Worm (Caenorhabditis elegans): ENCODE results near the gene metl-13.

metl-13 gene

ce11 chrIV:6631704-6632272 is 3.1 kb upstream of the metl-13 start, which contains the start of the genes cest-5.1 and C01B10.9 (continued):
- peak; percentile 53; the same call in 1 of the 2 replicates for TF ChIP-seq attf-6 (GFP tag; IDR thresholded peaks at IDR 0.05)
- TF ChIP-seq sdz-38 (tag; optimal IDR thresholded peaks at IDR 0.05) = no peak
- TF ChIP-seq Y53F4B.3 (GFP tag; IDR thresholded peaks at IDR 0.05) = no peak
- no peak for TF ChIP-seq F22D6.2 (tag; optimal IDR thresholded peaks at IDR 0.05)
- TF ChIP-seq madf-8 (GFP tag; conservative IDR thresholded peaks at IDR 0.05) = no peak
- TF ChIP-seq hsf-1 (GFP tag; IDR thresholded peaks at IDR 0.05) = no peak
- no peak for TF ChIP-seq mcd-1 (GFP tag; IDR thresholded peaks at IDR 0.05)
- no peak for TF ChIP-seq hmg-20 (GFP tag; IDR thresholded peaks at IDR 0.05)
- no peak; the same call in 1 of the 2 replicates for TF ChIP-seq cebp-1 (GFP tag; IDR thresholded peaks at IDR 0.05)
- no peak for TF ChIP-seq cebp-1 (tag; optimal IDR thresholded peaks at IDR 0.05)
- TF ChIP-seq B0261.1 (tag; optimal IDR thresholded peaks at IDR 0.05) = no peak
- TF ChIP-seq dpl-1 (GFP tag; optimal IDR thresholded peaks at IDR 0.05) = peak; percentile 76
- no peak for TF ChIP-seq ceh-79 (tag; optimal IDR thresholded peaks at IDR 0.05)
- TF ChIP-seq atf-7 (tag; optimal IDR thresholded peaks at IDR 0.05) = no peak
- TF ChIP-seq nhr-80 (tag; optimal IDR thresholded peaks at IDR 0.05) = peak; percentile 15
- no peak for TF ChIP-seq egl-18 (GFP tag; IDR thresholded peaks at IDR 0.05)
- TF ChIP-seq ceh-100 (GFP tag; IDR thresholded peaks at IDR 0.05) = no peak
- TF ChIP-seq rcor-1 (GFP tag; IDR thresholded peaks at IDR 0.05) = 0 out of 2 replicates have a peak, but pooled peaks have one; percentile 44
- no peak for TF ChIP-seq F23B12.7 (tag; optimal IDR thresholded peaks at IDR 0.05; ENCODE audit: insufficient read depth)
- no peak for TF ChIP-seq F57A8.1 (GFP tag; optimal IDR thresholded peaks at IDR 0.05)
- no peak for TF ChIP-seq K11D2.4 (GFP tag; IDR thresholded peaks at IDR 0.05)
- TF ChIP-seq unc-130 (GFP tag; optimal IDR thresholded peaks at IDR 0.05) = peak; percentile 87
- no peak for TF ChIP-seq chd-7 (tag; optimal IDR thresholded peaks at IDR 0.05)
- peak; percentile 40 for TF ChIP-seq snpc-4 (GFP tag; optimal IDR thresholded peaks at IDR 0.05)
- TF ChIP-seq snpc-4 (tag; optimal IDR thresholded peaks at IDR 0.05) = peak; percentile 50 to 84 (median 73)
- peak; percentile 60 for TF ChIP-seq ceh-27 (GFP tag; optimal IDR thresholded peaks at IDR 0.05)
- TF ChIP-seq ztf-28 (GFP tag; IDR thresholded peaks at IDR 0.05) = no peak
- no peak for TF ChIP-seq lin-26 (GFP tag; IDR thresholded peaks at IDR 0.05)
- peak; percentile 58; the same call in 1 of the 2 replicates for TF ChIP-seq attf-3 (GFP tag; conservative IDR thresholded peaks at IDR 0.05)
- TF ChIP-seq tlf-1 (GFP tag; optimal IDR thresholded peaks at IDR 0.05) = no peak
- no peak for TF ChIP-seq ceh-58 (GFP tag; IDR thresholded peaks at IDR 0.05)
- TF ChIP-seq lin-35 (GFP tag; optimal IDR thresholded peaks at IDR 0.05) = peak in 2 of 3 experiments; percentile 18 to 86
- TF ChIP-seq ceh-91 (GFP tag; IDR thresholded peaks at IDR 0.05) = no peak
- no peak for TF ChIP-seq F49E8.2 (tag; optimal IDR thresholded peaks at IDR 0.05; ENCODE audit: insufficient read depth)
- peak in 1 of 2 experiments; percentile 41 for TF ChIP-seq let-607 (tag; optimal IDR thresholded peaks at IDR 0.05)
- TF ChIP-seq zfh-2 (GFP tag; conservative IDR thresholded peaks at IDR 0.05) = no peak
- no peak for TF ChIP-seq T26A5.8 (tag; optimal IDR thresholded peaks at IDR 0.05)
- no peak for TF ChIP-seq ets-4 (GFP tag; optimal IDR thresholded peaks at IDR 0.05)
- TF ChIP-seq ztf-25 (GFP tag; IDR thresholded peaks at IDR 0.05) = no peak
- no peak for TF ChIP-seq ztf-6 (GFP tag; IDR thresholded peaks at IDR 0.05)
- no peak for TF ChIP-seq gei-17 (GFP tag; optimal IDR thresholded peaks at IDR 0.05)

Data from whole organism, young adult.